Fruit fly (Drosophila melanogaster) whole organism, pupa: Measurements from ENCODE around the gene rno.

Experiments used
- CG10348 ChIP-seq: fragments of 200-800 bp; sonication (Bioruptor generic); IDR thresholded peaks from 2 replicates; pipeline ENCODE4 v1.3.6; 2022; ENCODE audit warnings: missing biosample characterization, missing genetic modification characterization
- CG12605 ChIP-seq: fragments of 200-800 bp; sonication (Bioruptor generic); IDR thresholded peaks from 2 replicates; pipeline ENCODE4 v1.3.6; 2022; ENCODE audit warnings: missing biosample characterization, missing genetic modification characterization
- CG13204 ChIP-seq: fragments of 200-800 bp; sonication (Bioruptor generic); optimal IDR thresholded peaks from 2 replicates; lab custom pipeline; 2018; ENCODE audit warnings: missing biosample characterization, mild to moderate bottlenecking, missing genetic modification characterization, moderate library complexity
- CG14655 ChIP-seq: fragments of 200-800 bp; sonication (Bioruptor generic); optimal IDR thresholded peaks from 3 replicates; lab custom pipeline; 2017; ENCODE audit warnings: mild to moderate bottlenecking, missing biosample characterization, missing genetic modification reagents, missing genetic modification characterization
- CG15710 ChIP-seq: fragments of 200-800 bp; sonication (Bioruptor generic); optimal IDR thresholded peaks from 2 replicates; lab custom pipeline; 2018; ENCODE audit warnings: missing biosample characterization, mild to moderate bottlenecking, missing genetic modification characterization, moderate library complexity
- CG17806 ChIP-seq: fragments of 200-800 bp; sonication (Bioruptor generic); optimal IDR thresholded peaks from 2 replicates; lab custom pipeline; 2018; ENCODE audit warnings: missing biosample characterization, mild to moderate bottlenecking, missing genetic modification characterization, moderate library complexity
- CG32121 ChIP-seq: fragments of 200-800 bp; sonication (Bioruptor generic); IDR thresholded peaks from 2 replicates; pipeline ENCODE4 v1.3.6; 2022; ENCODE audit warnings: missing biosample characterization, missing genetic modification characterization
- CG34367 ChIP-seq: fragments of 200-800 bp; sonication (Bioruptor generic); optimal IDR thresholded peaks from 2 replicates; lab custom pipeline; 2018; ENCODE audit warnings: missing biosample characterization, mild to moderate bottlenecking, missing genetic modification characterization
- CG4496 ChIP-seq: fragments of 200-800 bp; sonication (Bioruptor generic); IDR thresholded peaks from 3 replicates; pipeline ENCODE4 v1.3.6; 2022; ENCODE audit warnings: missing biosample characterization, missing genetic modification characterization
- CG8159 ChIP-seq: fragments of 200-800 bp; sonication (Bioruptor generic); optimal IDR thresholded peaks from 3 replicates; lab custom pipeline; 2018; ENCODE audit warnings: missing biosample characterization, mild to moderate bottlenecking, missing genetic modification characterization, moderate library complexity
- CG8301 ChIP-seq: fragments of 200-800 bp; sonication (Bioruptor generic); optimal IDR thresholded peaks from 2 replicates; lab custom pipeline; 2018; ENCODE audit warnings: missing biosample characterization, mild to moderate bottlenecking, missing genetic modification characterization
- CG9948 ChIP-seq: fragments of 200-800 bp; sonication (Bioruptor generic); optimal IDR thresholded peaks from 2 replicates; lab custom pipeline; 2018; ENCODE audit warnings: missing biosample characterization, mild to moderate bottlenecking, missing genetic modification characterization, moderate library complexity
- D1 ChIP-seq: fragments of 200-800 bp; sonication (Bioruptor generic); optimal IDR thresholded peaks from 2 replicates; lab custom pipeline; 2018; ENCODE audit warnings: missing biosample characterization, mild to moderate bottlenecking, missing genetic modification characterization, moderate library complexity
- EcR ChIP-seq: fragments of 200-800 bp; sonication (Bioruptor generic); optimal IDR thresholded peaks from 3 replicates; lab custom pipeline; 2019; ENCODE audit warnings: missing biosample characterization, missing genetic modification characterization, mild to moderate bottlenecking, moderate library complexity, missing genetic modification reagents
- Ets98B ChIP-seq: fragments of 200-800 bp; sonication (Bioruptor generic); IDR thresholded peaks from 2 replicates; pipeline ENCODE4 v1.3.6; 2022; ENCODE audit warnings: missing biosample characterization, missing genetic modification characterization
- Pif1A ChIP-seq: fragments of 200-800 bp; sonication (Bioruptor generic); optimal IDR thresholded peaks from 3 replicates; lab custom pipeline; 2016; ENCODE audit warnings: missing biosample characterization, missing genetic modification characterization
- Pif1B ChIP-seq: fragments of 200-800 bp; sonication (Bioruptor generic); optimal IDR thresholded peaks from 3 replicates; lab custom pipeline; 2016; ENCODE audit warnings: missing biosample characterization, missing genetic modification characterization
- Snoo ChIP-seq: fragments of 200-800 bp; sonication (Bioruptor generic); optimal IDR thresholded peaks from 3 replicates; lab custom pipeline; 2017; ENCODE audit warnings: missing biosample characterization, mild to moderate bottlenecking, missing genetic modification characterization, inconsistent platforms
- fd96Ca ChIP-seq: fragments of 200-800 bp; sonication (Bioruptor generic); IDR thresholded peaks from 3 replicates; pipeline ENCODE4 v1.3.6; 2022; ENCODE audit warnings: missing biosample characterization, missing genetic modification characterization
- gl ChIP-seq: fragments of 200-800 bp; sonication (Bioruptor generic); optimal IDR thresholded peaks from 2 replicates; lab custom pipeline; 2018; ENCODE audit warnings: missing biosample characterization, mild to moderate bottlenecking, missing genetic modification characterization
- rn ChIP-seq: fragments of 200-800 bp; sonication (Bioruptor generic); IDR thresholded peaks from 2 replicates; pipeline ENCODE4 v1.3.6; 2022; ENCODE audit warnings: missing biosample characterization, missing genetic modification characterization

rno gene

DNA sequence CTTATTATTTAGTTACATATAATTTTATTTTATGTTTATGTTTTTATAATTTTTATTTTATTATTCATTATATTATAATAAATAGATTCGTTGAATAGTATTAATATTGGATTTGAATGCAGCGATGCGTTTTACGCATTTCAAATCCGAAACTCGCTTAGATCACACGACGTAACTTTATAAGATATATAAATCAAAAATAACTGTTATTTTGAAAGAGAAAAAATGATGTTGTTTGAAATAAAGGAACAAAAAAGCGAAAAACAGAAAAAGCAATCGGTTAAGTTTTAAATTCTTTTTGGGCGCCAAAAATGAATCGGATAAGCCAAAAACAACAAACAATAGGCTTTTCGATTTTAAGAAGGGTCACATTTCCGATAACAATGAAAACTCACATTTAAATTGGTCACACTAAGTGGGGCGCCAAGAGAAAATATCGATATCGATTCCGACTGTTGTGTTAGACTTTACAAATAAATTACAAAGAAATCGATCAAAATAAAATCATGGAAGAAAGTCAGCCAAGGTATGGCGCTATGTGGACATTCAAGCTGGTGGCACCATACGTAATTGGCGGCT, 53.5 kb downstream of the rno start, which contains the start of gene CG6845:
CG6845 (plus strand) TSS at position 436 of the 579 bp plus-strand sequence.
- peak; percentile 8 for TF ChIP-seq D1 (tag; lab: Kevin White, UChicago)
- TF ChIP-seq Pif1A (GFP tag; lab: Kevin White, UChicago), result no peak

DNA sequence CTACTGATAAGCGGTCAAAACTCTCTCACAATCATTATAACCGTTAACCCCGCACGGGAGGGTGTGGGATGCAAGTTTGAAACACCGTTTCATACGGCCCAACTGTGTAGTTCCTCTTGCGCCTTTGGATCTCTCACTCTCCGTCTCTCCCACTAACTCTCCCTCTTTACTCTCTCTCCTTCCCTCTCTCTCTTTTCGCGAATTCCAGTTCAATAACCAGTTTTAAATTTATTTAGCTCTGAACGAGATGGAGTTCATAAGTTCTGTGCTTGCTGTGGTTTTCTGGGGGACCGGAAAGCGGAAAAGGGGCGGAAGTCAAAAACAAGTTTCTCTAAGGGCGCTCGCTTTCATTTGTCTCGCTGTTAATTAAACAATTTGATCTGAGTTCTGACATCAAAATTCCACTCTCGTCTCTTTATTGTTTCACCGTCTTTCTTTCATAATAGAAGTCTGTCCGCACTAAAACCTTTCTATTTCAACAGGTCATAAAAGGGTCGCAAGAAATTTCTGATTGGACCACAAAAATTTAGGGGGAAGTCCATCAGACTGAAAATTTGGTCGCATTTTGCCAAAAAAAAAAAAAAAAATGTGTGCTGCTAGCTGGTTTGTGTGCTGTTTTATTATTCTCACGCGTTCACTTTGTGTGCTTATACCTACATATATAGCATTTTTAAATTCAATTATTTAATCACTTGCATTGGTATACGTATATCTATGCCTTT, 58.6 kb downstream of the rno start:
- no peak for TF ChIP-seq CG34367
- peak; percentile 95 for TF ChIP-seq EcR (GFP tag; lab: Kevin White, UChicago)
- TF ChIP-seq CG12605, result peak; percentile 15; the same call in 1 of the 2 replicates
- TF ChIP-seq CG17806, result no peak
- TF ChIP-seq CG4496, result 0 out of 3 replicates have a peak, but pooled peaks have one; percentile 34
- peak; percentile 21; the same call in 1 of the 2 replicates for TF ChIP-seq Ets98B (GFP tag; lab: Robert Waterston, UW)
- peak; percentile 8 for TF ChIP-seq Pif1B (GFP tag; lab: Kevin White, UChicago)

- TF ChIP-seq D1 (tag; lab: Kevin White, UChicago) (peak; percentile 16), CG14655 (GFP tag; lab: Kevin White, UChicago) (no peak), CG8301 (tag; lab: Kevin White, UChicago) (no peak), Ets98B (GFP tag; lab: Robert Waterston, UW) (no peak), CG15710 (tag; lab: Kevin White, UChicago) (no peak), CG12605 (no peak), CG13204 (GFP tag; lab: Kevin White, UChicago) (no peak), CG10348 (no peak), CG34367 (no peak), CG17806 (peak; percentile 30), CG9948 (tag; lab: Kevin White, UChicago) (no peak), gl (tag; lab: Kevin White, UChicago) (peak; percentile 21), CG8159 (peak; percentile 39), rn (no peak), Pif1A (GFP tag; lab: Kevin White, UChicago) (no peak), Snoo (tag; lab: Kevin White, UChicago) (no peak), Pif1B (GFP tag; lab: Kevin White, UChicago) (no peak), CG4496 (no peak), fd96Ca (GFP tag; lab: Robert Waterston, UW) (no peak; the same call in 2 of the 3 replicates), EcR (GFP tag; lab: Kevin White, UChicago) (peak; percentile 94), CG32121 (GFP tag; lab: Robert Waterston, UW) (no peak)
These were observed 59.7 kb downstream of the rno start for dm6 chr3L:139574-140567.

dm6 chr3L:137596-138169, 61.9 kb downstream of the rno start:
- TF ChIP-seq CG13204 (GFP tag; lab: Kevin White, UChicago) (no peak), CG12605 (no peak), Pif1B (GFP tag; lab: Kevin White, UChicago) (no peak), CG8159 (no peak), gl (tag; lab: Kevin White, UChicago) (no peak), EcR (GFP tag; lab: Kevin White, UChicago) (no peak), CG15710 (tag; lab: Kevin White, UChicago) (no peak)
